Fruit fly (Drosophila melanogaster) whole organism, wandering third instar larva: ENCODE measurements around the gene CG15306.

ENCODE experiments used
- CG32264 ChIP-seq: fragments of 200-800 bp; sonication (Bioruptor generic); optimal IDR thresholded peaks from 2 replicates; lab custom pipeline; 2016; ENCODE audit warnings: missing biosample characterization, missing genetic modification characterization
- CG9705 ChIP-seq: fragments of 200-800 bp; sonication (Bioruptor generic); optimal IDR thresholded peaks from 2 replicates; lab custom pipeline; 2018; ENCODE audit warnings: missing biosample characterization, mild to moderate bottlenecking, missing genetic modification characterization
- CrebA ChIP-seq: fragments of 200-800 bp; sonication (Bioruptor generic); optimal IDR thresholded peaks from 2 replicates; lab custom pipeline; 2016; ENCODE audit warnings: missing biosample characterization, mild to moderate bottlenecking, missing genetic modification characterization, borderline replicate concordance
- Dfd ChIP-seq: fragments of >200 bp; optimal IDR thresholded peaks from 2 replicates; lab custom pipeline; 2017; ENCODE audit warnings: missing biosample characterization, missing genetic modification characterization
- Dif ChIP-seq: fragments of 200-275, 200-300 bp; sonication (Bioruptor generic); optimal IDR thresholded peaks from 2 replicates; lab custom pipeline; 2018; ENCODE audit warnings: missing biosample characterization, missing genetic modification characterization; ENCODE audit not compliant: partially characterized antibody
- GATAd ChIP-seq: sonication (Bioruptor generic); optimal IDR thresholded peaks from 2 replicates; lab custom pipeline; 2016; ENCODE audit warnings: missing biosample characterization, missing genetic modification characterization
- HLH106 ChIP-seq: fragments of 200-800 bp; optimal IDR thresholded peaks from 3 replicates; lab custom pipeline; 2019; ENCODE audit warnings: missing biosample characterization, mild to moderate bottlenecking, missing genetic modification characterization, moderate library complexity
- Hnf4 ChIP-seq: fragments of 200-800 bp; sonication (Bioruptor generic); optimal IDR thresholded peaks from 2 replicates; lab custom pipeline; 2016; ENCODE audit warnings: missing biosample characterization, mild to moderate bottlenecking, missing genetic modification characterization
- Jra ChIP-seq: sonication (Bioruptor generic); optimal IDR thresholded peaks from 2 replicates; lab custom pipeline; 2016; ENCODE audit warnings: missing biosample characterization, missing genetic modification characterization
- Mio ChIP-seq: sonication (Bioruptor generic); optimal IDR thresholded peaks from 2 replicates; lab custom pipeline; 2016; ENCODE audit warnings: missing biosample characterization, missing genetic modification characterization
- Myc ChIP-seq: fragments of >200 bp; optimal IDR thresholded peaks from 2 replicates; lab custom pipeline; 2017
- N ChIP-seq: fragments of >200 bp; optimal IDR thresholded peaks from 2 replicates; lab custom pipeline; 2018; ENCODE audit warnings: missing biosample characterization, missing external identifiers, missing genetic modification characterization
- OdsH ChIP-seq: fragments of 200-800 bp; sonication (Bioruptor generic); optimal IDR thresholded peaks from 2 replicates; lab custom pipeline; 2016; ENCODE audit warnings: missing biosample characterization, mild to moderate bottlenecking, missing genetic modification characterization
- Sp1 ChIP-seq: fragments of 200-800 bp; sonication (Bioruptor generic); optimal IDR thresholded peaks from 3 replicates; lab custom pipeline; 2019; ENCODE audit warnings: missing biosample characterization, mild to moderate bottlenecking, missing genetic modification characterization, moderate library complexity
- Vsx2 ChIP-seq: fragments of 200-300, 225-300 bp; sonication (Bioruptor generic); optimal IDR thresholded peaks from 2 replicates; lab custom pipeline; 2018; ENCODE audit warnings: missing biosample characterization, missing genetic modification characterization; ENCODE audit not compliant: partially characterized antibody
- br ChIP-seq: fragments of 200-800 bp; sonication (Bioruptor generic); optimal IDR thresholded peaks from 2 replicates; lab custom pipeline; 2016; ENCODE audit warnings: missing biosample characterization, missing genetic modification characterization
- brk ChIP-seq: fragments of 200-800 bp; sonication (Bioruptor generic); optimal IDR thresholded peaks from 2 replicates; lab custom pipeline; 2016; ENCODE audit warnings: missing biosample characterization, mild to moderate bottlenecking, missing genetic modification characterization
- dl ChIP-seq, 2 experiments: fragments of 175-275, 200-275 bp in 1 of 2; fragments of 200-275 bp in 1 of 2; sonication (Bioruptor generic); optimal IDR thresholded peaks; lab custom pipeline; 2018; ENCODE audit warnings: mild to moderate bottlenecking in 2 of 2, missing biosample characterization in 2 of 2, missing genetic modification characterization in 2 of 2, moderate library complexity in 2 of 2; ENCODE audit not compliant: partially characterized antibody in 2 of 2, insufficient read depth in 1 of 2
- dmrt93B ChIP-seq: fragments of 200-800 bp; sonication (Bioruptor generic); optimal IDR thresholded peaks from 2 replicates; lab custom pipeline; 2018; ENCODE audit warnings: missing biosample characterization, mild to moderate bottlenecking, missing genetic modification characterization
- dsf ChIP-seq: sonication (Bioruptor generic); optimal IDR thresholded peaks from 2 replicates; lab custom pipeline; 2016; ENCODE audit warnings: missing biosample characterization, missing genetic modification characterization, borderline replicate concordance
- ey ChIP-seq: fragments of 200-800 bp; sonication (Bioruptor generic); optimal IDR thresholded peaks from 2 replicates; lab custom pipeline; 2016; ENCODE audit warnings: missing biosample characterization, missing genetic modification characterization
- foxo ChIP-seq, 2 experiments: fragments of 200-800 bp; sonication (Bioruptor generic); optimal IDR thresholded peaks; 2 replicates in 1 of 2; 3 replicates in 1 of 2; lab custom pipeline; 2016 to 2017; ENCODE audit warnings: missing biosample characterization in 2 of 2, missing genetic modification characterization in 2 of 2
- fru ChIP-seq: fragments of 200-800 bp; sonication (Bioruptor generic); optimal IDR thresholded peaks from 3 replicates; lab custom pipeline; 2016; ENCODE audit warnings: missing biosample characterization, mild to moderate bottlenecking, missing genetic modification characterization
- h ChIP-seq: fragments of 200-800 bp; sonication (Bioruptor generic); optimal IDR thresholded peaks from 3 replicates; lab custom pipeline; 2016; ENCODE audit warnings: missing biosample characterization, mild to moderate bottlenecking, missing genetic modification characterization
- jim ChIP-seq: fragments of 175-275, 200-325 bp; sonication (Bioruptor generic); optimal IDR thresholded peaks from 2 replicates; lab custom pipeline; 2016; ENCODE audit warnings: missing biosample characterization, mild to moderate bottlenecking, missing genetic modification characterization
- lola ChIP-seq: fragments of >200 bp; optimal IDR thresholded peaks from 2 replicates; lab custom pipeline; 2017; ENCODE audit warnings: missing biosample characterization, missing genetic modification characterization
- psq ChIP-seq: fragments of 200-800 bp; sonication (Bioruptor generic); optimal IDR thresholded peaks from 3 replicates; lab custom pipeline; 2017; ENCODE audit warnings: missing biosample characterization, mild to moderate bottlenecking, missing genetic modification characterization, moderate library complexity
- rgr ChIP-seq: fragments of 200-800 bp; sonication (Bioruptor generic); optimal IDR thresholded peaks from 3 replicates; lab custom pipeline; 2016; ENCODE audit warnings: missing biosample characterization, mild to moderate bottlenecking, missing genetic modification characterization
- sv ChIP-seq: fragments of 200-800 bp; sonication (Bioruptor generic); optimal IDR thresholded peaks from 3 replicates; lab custom pipeline; 2016; ENCODE audit warnings: missing biosample characterization, missing genetic modification characterization
- woc ChIP-seq: sonication (Bioruptor generic); optimal IDR thresholded peaks from 2 replicates; lab custom pipeline; 2016; ENCODE audit warnings: missing biosample characterization, mild to moderate bottlenecking, missing genetic modification characterization

Gene CG15306

DNA sequence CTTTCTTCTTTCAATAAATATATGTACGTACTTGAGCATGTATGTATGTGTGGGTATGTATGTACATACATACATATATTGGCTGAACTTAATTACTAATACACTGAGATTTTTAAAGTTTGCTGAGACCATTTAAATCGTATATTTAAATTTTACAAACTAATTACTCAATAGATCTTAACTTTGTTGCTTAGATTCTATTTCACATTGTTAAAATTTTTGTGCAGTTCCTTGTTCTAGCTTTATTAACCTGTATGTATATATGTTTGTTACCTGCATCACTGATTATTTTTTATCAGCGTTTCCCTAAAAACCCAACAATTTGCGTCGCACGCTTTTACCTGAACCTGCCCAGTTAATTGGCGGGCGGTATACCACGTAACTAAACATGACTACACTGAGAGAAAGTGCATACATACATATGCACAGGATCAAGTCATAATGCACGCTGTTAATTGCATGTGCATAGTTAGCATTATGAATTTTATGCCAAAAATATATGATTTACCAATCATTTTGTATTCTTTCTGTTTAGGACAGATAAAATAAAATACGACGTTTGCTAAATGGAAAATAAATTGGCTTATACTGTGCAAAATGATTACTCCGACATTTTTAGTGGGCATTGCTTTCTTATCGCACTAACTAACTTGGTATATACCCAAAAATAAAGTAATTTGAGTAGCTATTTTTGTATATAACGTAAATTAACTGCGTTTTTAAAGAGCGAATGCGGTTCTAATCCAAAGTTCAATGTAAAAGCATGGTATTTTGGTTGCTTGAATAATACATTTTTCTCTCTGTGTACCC lies 31.1 kb upstream of the CG15306 start:
- TF ChIP-seq ey = peak; percentile 46
- TF ChIP-seq sv (GFP tag; lab: Kevin White, UChicago) = peak; percentile 37
- TF ChIP-seq foxo (GFP tag; optimal IDR thresholded peaks at IDR 0.05; lab: Kevin White, UChicago) = peak in 1 of 2 experiments; percentile 69
- peak; percentile 49 for TF ChIP-seq br
- peak; percentile 54 for TF ChIP-seq rgr
- TF ChIP-seq lola (GFP tag; lab: Kevin White, UChicago) = no peak
- peak; percentile 33 for TF ChIP-seq OdsH (GFP tag; lab: Kevin White, UChicago)
- no peak for TF ChIP-seq CrebA (GFP tag; lab: Kevin White, UChicago)
- TF ChIP-seq dl (GFP tag; optimal IDR thresholded peaks at IDR 0.05; lab: Kevin White, UChicago; ENCODE audit: insufficient read depth in 1 of 2, partially characterized antibody in 2 of 2) = no peak
- peak; percentile 5 for TF ChIP-seq woc (GFP tag; lab: Kevin White, UChicago)
- peak; percentile 51 for TF ChIP-seq Sp1 (GFP tag; lab: Kevin White, UChicago)
- TF ChIP-seq psq = peak; percentile 40
- TF ChIP-seq fru = peak; percentile 74
- TF ChIP-seq h (GFP tag; lab: Kevin White, UChicago) = peak; percentile 62
- no peak for TF ChIP-seq Dfd (GFP tag; lab: Kevin White, UChicago)
- TF ChIP-seq dmrt93B = peak; percentile 26
- TF ChIP-seq HLH106 (tag; lab: Kevin White, UChicago) = peak; percentile 29
- no peak for TF ChIP-seq Dif
- TF ChIP-seq Hnf4 = no peak

DNA sequence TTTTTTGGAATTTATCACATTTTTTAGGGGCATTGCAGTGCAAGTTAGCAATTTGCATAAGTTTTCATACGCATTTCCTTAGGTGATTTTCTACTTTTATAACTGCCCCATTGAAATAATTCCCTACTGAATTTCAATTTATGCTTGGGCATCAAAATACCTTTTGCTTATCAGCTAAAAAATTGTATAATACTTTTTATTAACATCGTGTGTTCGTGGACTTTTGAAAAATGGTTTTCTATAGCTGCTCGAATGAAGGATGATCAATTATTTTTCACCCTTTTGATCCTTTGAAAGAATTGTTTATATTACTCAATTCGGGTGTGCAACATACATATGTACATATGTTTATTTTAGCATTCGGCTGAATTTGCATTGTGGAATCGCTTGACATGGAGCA lies 30.5 kb upstream of the CG15306 start:
- no peak for TF ChIP-seq CG32264 (GFP tag; lab: Kevin White, UChicago)
- no peak for TF ChIP-seq brk (GFP tag; lab: Kevin White, UChicago)
- TF ChIP-seq Dfd (GFP tag; lab: Kevin White, UChicago) = no peak
- TF ChIP-seq rgr = no peak
- TF ChIP-seq dsf (GFP tag; lab: Kevin White, UChicago) = no peak
- no peak for TF ChIP-seq N (GFP tag; lab: Kevin White, UChicago)
- no peak for TF ChIP-seq woc (GFP tag; lab: Kevin White, UChicago)
- TF ChIP-seq Mio (GFP tag; lab: Kevin White, UChicago) = no peak
- no peak for TF ChIP-seq Dif
- no peak for TF ChIP-seq Vsx2 (GFP tag; lab: Kevin White, UChicago)
- no peak for TF ChIP-seq Jra (GFP tag; lab: Kevin White, UChicago)

DNA sequence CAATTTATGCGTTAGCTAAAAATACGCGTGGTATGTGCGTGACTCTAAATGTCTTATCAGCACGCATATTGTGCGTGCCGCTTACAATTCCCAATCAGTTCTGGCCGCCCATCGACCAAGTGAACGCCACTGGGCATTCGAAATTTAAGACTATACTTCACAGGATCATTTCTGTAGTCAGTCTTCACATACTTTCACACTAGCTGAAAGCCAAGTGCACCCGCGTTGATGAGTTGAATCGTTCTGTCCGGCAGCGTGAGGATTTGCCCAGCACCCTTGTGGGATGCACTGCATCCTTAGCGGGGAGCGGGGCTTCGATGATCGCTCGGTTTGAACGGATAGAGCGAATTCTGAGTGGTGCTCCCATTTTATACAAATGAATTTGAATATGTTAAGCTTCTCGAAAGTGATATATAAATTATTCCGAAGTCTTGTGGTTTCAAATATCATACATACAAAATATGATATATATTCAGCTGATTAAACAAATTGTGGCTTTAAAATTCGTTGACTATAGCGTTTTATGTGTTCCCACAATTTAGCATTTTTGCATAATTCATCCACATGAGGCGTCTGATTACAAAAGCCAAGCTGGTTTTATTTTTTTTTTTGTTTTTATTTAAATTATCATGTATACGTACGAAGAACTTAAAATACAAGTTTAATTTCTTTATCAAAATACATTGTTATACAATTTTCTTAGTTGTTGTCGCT lies 16.5 kb upstream of the CG15306 start:
- TF ChIP-seq Sp1 (GFP tag; lab: Kevin White, UChicago) = no peak
- TF ChIP-seq woc (GFP tag; lab: Kevin White, UChicago) = no peak
- TF ChIP-seq Mio (GFP tag; lab: Kevin White, UChicago) = no peak
- no peak for TF ChIP-seq OdsH (GFP tag; lab: Kevin White, UChicago)

DNA sequence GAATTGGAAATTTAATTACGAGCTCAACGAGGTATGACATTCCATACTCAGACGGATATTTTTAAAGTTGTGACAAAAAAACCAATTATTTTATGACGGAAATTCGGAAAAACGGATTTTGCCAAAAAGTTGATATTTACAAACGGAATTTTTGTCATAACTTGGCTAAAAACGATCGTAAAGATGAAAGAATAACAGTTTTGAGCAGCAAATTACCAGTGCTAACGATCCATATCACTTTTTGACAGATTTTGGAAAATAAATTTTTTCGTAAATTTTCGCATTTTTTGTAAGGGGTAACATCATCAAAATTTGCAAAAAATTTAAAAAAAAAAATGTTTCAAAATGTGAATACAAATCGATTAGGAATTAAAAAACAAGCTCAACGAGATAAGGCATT lies 8.9 kb upstream of the CG15306 start:
- TF ChIP-seq CG9705 (GFP tag; lab: Kevin White, UChicago) (no peak), Dfd (GFP tag; lab: Kevin White, UChicago) (peak; percentile 91), woc (GFP tag; lab: Kevin White, UChicago) (no peak), jim (GFP tag; lab: Kevin White, UChicago) (no peak)

DNA sequence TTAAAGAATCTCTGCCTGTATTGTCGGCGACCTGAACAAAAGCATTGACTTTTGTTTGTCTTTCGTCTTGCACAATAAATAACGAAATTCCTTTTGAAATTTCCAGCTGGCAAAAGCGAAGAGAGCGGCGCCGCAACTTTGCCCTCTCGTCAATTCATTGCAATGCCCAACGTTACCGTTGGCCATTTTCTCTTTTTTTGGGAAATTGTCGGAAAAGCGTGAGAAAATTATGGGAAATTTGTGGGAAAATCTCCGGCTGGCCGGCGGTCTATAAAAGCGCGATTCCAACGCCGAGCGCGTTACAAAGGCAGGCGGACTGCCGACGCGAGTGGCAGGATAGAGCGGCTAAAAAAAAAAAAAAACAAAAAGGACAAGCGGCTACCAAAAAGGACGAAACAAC lies 1.7 kb upstream of the CG15306 start, which contains the start of gene CG43740:
TSS of gene CG43740 (plus strand) at position 301 of the 400 bp plus-strand sequence.
- no peak for TF ChIP-seq fru
- TF ChIP-seq Hnf4 = no peak
- TF ChIP-seq GATAd (GFP tag; lab: Kevin White, UChicago) = no peak
- TF ChIP-seq br = no peak
- TF ChIP-seq h (GFP tag; lab: Kevin White, UChicago) = no peak
- no peak for TF ChIP-seq Myc (lab: Kevin White, UChicago)
- no peak for TF ChIP-seq HLH106 (tag; lab: Kevin White, UChicago)
